Fruit fly (Drosophila melanogaster) ovary, adult (tissue): ENCODE results near the gene CG9609.

Experiments used
- CG17801 ChIP-seq: fragments of 200-800 bp; optimal IDR thresholded peaks from 2 replicates; lab custom pipeline; 2019; ENCODE audit warnings: missing biosample characterization, mild to moderate bottlenecking, missing genetic modification characterization, moderate library complexity; ENCODE audit not compliant: partially characterized antibody

CG9609 gene

dm6 chrX:16811213-16811749 lies 24.5 kb upstream of the CG9609 start, which contains the start of gene CG4829:
TSS of gene CG4829 (plus strand) at chrX:16811699.
- peak; percentile 37 for TF ChIP-seq CG17801 (GFP tag; lab: Kevin White, UChicago)

- no peak for TF ChIP-seq CG17801 (GFP tag; lab: Kevin White, UChicago)
Observed at dm6 chrX:16809093-16809492, 22.3 kb upstream of the CG9609 start.

dm6 chrX:16808654-16809053 lies 21.8 kb upstream of the CG9609 start:
- TF ChIP-seq CG17801 (GFP tag; lab: Kevin White, UChicago), result no peak

- TF ChIP-seq CG17801 (GFP tag; lab: Kevin White, UChicago), result no peak
Observed at dm6 chrX:16805768-16806167, 19.0 kb upstream of the CG9609 start, which contains the start of gene ppk28. TSS of gene ppk28 (plus strand) at chrX:16806068.

dm6 chrX:16803299-16803698 lies 16.5 kb upstream of the CG9609 start, which contains the start of the genes Rai1 and CG13005:
TSS of gene Rai1 (minus strand) at chrX:16803344.
TSS of gene CG13005 (plus strand) at chrX:16803650.
- TF ChIP-seq CG17801 (GFP tag; lab: Kevin White, UChicago), result peak; percentile 46

- no peak for TF ChIP-seq CG17801 (GFP tag; lab: Kevin White, UChicago)
Observed at dm6 chrX:16800530-16801027, 13.8 kb upstream of the CG9609 start, which contains the start of the genes CG9132 and CG4789. TSS of gene CG9132 (minus strand) at chrX:16800710. TSS of gene CG4789 (plus strand) at chrX:16800930.

dm6 chrX:16799914-16800313 lies 13.1 kb upstream of the CG9609 start:
- no peak for TF ChIP-seq CG17801 (GFP tag; lab: Kevin White, UChicago)

- no peak for TF ChIP-seq CG17801 (GFP tag; lab: Kevin White, UChicago)
Observed at dm6 chrX:16798166-16798565, 11.4 kb upstream of the CG9609 start.

- TF ChIP-seq CG17801 (GFP tag; lab: Kevin White, UChicago), result no peak
Observed at dm6 chrX:16793129-16793748, 6.4 kb upstream of the CG9609 start.

dm6 chrX:16791920-16792829 lies 5.4 kb upstream of the CG9609 start, which contains the start of gene CG4768:
TSS of gene CG4768 (plus strand) at chrX:16792119.
- peak; percentile 1 for TF ChIP-seq CG17801 (GFP tag; lab: Kevin White, UChicago)

- TF ChIP-seq CG17801 (GFP tag; lab: Kevin White, UChicago), result no peak
Observed at dm6 chrX:16791058-16791457, 4.2 kb upstream of the CG9609 start, which contains the start of gene Rrp45. TSS of gene Rrp45 (minus strand) at chrX:16791266.

- no peak for TF ChIP-seq CG17801 (GFP tag; lab: Kevin White, UChicago)
Observed at dm6 chrX:16787416-16787900, 650 bp upstream of the CG9609 start.

- TF ChIP-seq CG17801 (GFP tag; lab: Kevin White, UChicago), result no peak
Observed at dm6 chrX:16783743-16784142, 3.1 kb downstream of the CG9609 start, which contains the start of gene mRpL22. TSS of gene mRpL22 (plus strand) at chrX:16783933.

dm6 chrX:16783141-16783715 lies 3.6 kb downstream of the CG9609 start, which contains the start of gene if:
TSS of gene if (minus strand) at chrX:16783434.
- no peak for TF ChIP-seq CG17801 (GFP tag; lab: Kevin White, UChicago)
